Fruit fly (Drosophila melanogaster) whole organism, embryonic: ENCODE measurements around the gene Nepl4.

ENCODE experiments used
- CG11695 ChIP-seq: fragments of 200-800 bp; sonication (Bioruptor generic); IDR thresholded peaks from 3 replicates; pipeline ENCODE4 v1.3.6; 2022; ENCODE audit warnings: missing biosample characterization, missing genetic modification characterization
- CG12155 ChIP-seq: fragments of 200-800 bp; sonication (Bioruptor generic); optimal IDR thresholded peaks from 3 replicates; lab custom pipeline; 2016; ENCODE audit warnings: missing biosample characterization, missing genetic modification characterization
- CG13287 ChIP-seq: fragments of 200-800 bp; sonication (Bioruptor generic); IDR thresholded peaks from 2 replicates; pipeline ENCODE4 v1.3.6; 2022; ENCODE audit warnings: missing biosample characterization, missing genetic modification characterization; ENCODE audit not compliant: partially characterized antibody
- CG14050 ChIP-seq: fragments of 200-800 bp; sonication (Bioruptor generic); IDR thresholded peaks from 3 replicates; pipeline ENCODE4 v1.3.6; 2022; ENCODE audit warnings: missing biosample characterization, missing genetic modification characterization
- CG15073 ChIP-seq: fragments of 200-800 bp; sonication (Bioruptor generic); optimal IDR thresholded peaks from 2 replicates; lab custom pipeline; 2016; ENCODE audit warnings: missing biosample characterization, missing genetic modification characterization
- CG15601 ChIP-seq: fragments of 200-800 bp; sonication (Bioruptor generic); optimal IDR thresholded peaks from 3 replicates; lab custom pipeline; 2019; ENCODE audit warnings: missing biosample characterization, mild to moderate bottlenecking, missing genetic modification characterization, moderate library complexity
- CG17612 ChIP-seq: fragments of 200-800 bp; sonication (Bioruptor generic); IDR thresholded peaks from 2 replicates; pipeline ENCODE4 v1.3.6; 2022; ENCODE audit warnings: missing biosample characterization, missing genetic modification characterization
- CG17802 ChIP-seq: fragments of 200-800 bp; sonication (Bioruptor generic); optimal IDR thresholded peaks from 2 replicates; lab custom pipeline; 2018; ENCODE audit warnings: missing biosample characterization, mild to moderate bottlenecking, missing genetic modification characterization, moderate library complexity
- CG2116 ChIP-seq: fragments of 200-800 bp; sonication (Bioruptor generic); optimal IDR thresholded peaks from 3 replicates; lab custom pipeline; 2018; ENCODE audit warnings: missing biosample characterization, mild to moderate bottlenecking, missing genetic modification characterization
- CG31224 ChIP-seq: fragments of 200-800 bp; sonication (Bioruptor generic); IDR thresholded peaks from 2 replicates; pipeline ENCODE4 v1.3.6; 2022; ENCODE audit warnings: missing biosample characterization, missing genetic modification characterization
- CG34376 ChIP-seq: fragments of 200-800 bp; sonication (Bioruptor generic); optimal IDR thresholded peaks from 2 replicates; lab custom pipeline; 2018; ENCODE audit warnings: missing biosample characterization, mild to moderate bottlenecking, missing genetic modification characterization
- CG4360 ChIP-seq: fragments of 200-800 bp; sonication (Bioruptor generic); IDR thresholded peaks from 2 replicates; pipeline ENCODE4 v1.3.6; 2022; ENCODE audit warnings: missing biosample characterization, missing genetic modification characterization
- CG4854 ChIP-seq: fragments of 200-800 bp; sonication (Bioruptor generic); optimal IDR thresholded peaks from 2 replicates; lab custom pipeline; 2016; ENCODE audit warnings: missing biosample characterization, missing genetic modification characterization, inconsistent platforms
- CG5180 ChIP-seq: fragments of 200-800 bp; sonication (Bioruptor generic); optimal IDR thresholded peaks from 3 replicates; lab custom pipeline; 2017; ENCODE audit warnings: missing biosample characterization, missing genetic modification characterization, mild to moderate bottlenecking, moderate library complexity, missing genetic modification reagents
- CG7745 ChIP-seq: fragments of 200-800 bp; sonication (Bioruptor generic); optimal IDR thresholded peaks from 2 replicates; lab custom pipeline; 2018; ENCODE audit warnings: missing biosample characterization, mild to moderate bottlenecking, missing genetic modification characterization, moderate library complexity
- CG7839 ChIP-seq: fragments of 200-800 bp; sonication (Bioruptor generic); optimal IDR thresholded peaks from 3 replicates; lab custom pipeline; 2018; ENCODE audit warnings: missing biosample characterization, mild to moderate bottlenecking, missing genetic modification characterization, moderate library complexity
- CG8089 ChIP-seq: fragments of 200-800 bp; sonication (Bioruptor generic); optimal IDR thresholded peaks from 3 replicates; lab custom pipeline; 2016; ENCODE audit warnings: missing biosample characterization, missing genetic modification characterization
- CG8478 ChIP-seq: fragments of >200 bp; optimal IDR thresholded peaks from 2 replicates; lab custom pipeline; 2018
- CG9437 ChIP-seq: fragments of 200-800 bp; sonication (Bioruptor generic); optimal IDR thresholded peaks from 2 replicates; lab custom pipeline; 2018; ENCODE audit warnings: missing biosample characterization, mild to moderate bottlenecking, missing genetic modification characterization
- CG9817 ChIP-seq: fragments of 200-800 bp; sonication (Bioruptor generic); optimal IDR thresholded peaks from 2 replicates; lab custom pipeline; 2018; ENCODE audit warnings: missing biosample characterization, mild to moderate bottlenecking, missing genetic modification characterization, moderate library complexity
- CHES-1-like ChIP-seq: fragments of 200-800 bp; sonication (Bioruptor generic); optimal IDR thresholded peaks from 2 replicates; lab custom pipeline; 2016; ENCODE audit warnings: missing biosample characterization, missing genetic modification characterization
- CrebB ChIP-seq: fragments of 200-800 bp; sonication (Bioruptor generic); optimal IDR thresholded peaks from 3 replicates; lab custom pipeline; 2018; ENCODE audit warnings: missing biosample characterization, mild to moderate bottlenecking, missing genetic modification characterization
- Drgx ChIP-seq: fragments of 200-800 bp; sonication (Bioruptor generic); IDR thresholded peaks from 2 replicates; pipeline ENCODE4 v1.3.6; 2022; ENCODE audit warnings: missing biosample characterization, missing genetic modification characterization
- HmgD ChIP-seq: fragments of 200-800 bp; sonication (Bioruptor generic); optimal IDR thresholded peaks from 3 replicates; lab custom pipeline; 2016; ENCODE audit warnings: missing biosample characterization, missing genetic modification characterization
- HmgZ ChIP-seq: fragments of 200-800 bp; sonication (Bioruptor generic); optimal IDR thresholded peaks from 2 replicates; lab custom pipeline; 2018; ENCODE audit warnings: missing biosample characterization, mild to moderate bottlenecking, missing genetic modification characterization
- Hsf ChIP-seq: fragments of 200-800 bp; sonication (Bioruptor generic); optimal IDR thresholded peaks from 3 replicates; lab custom pipeline; 2016; ENCODE audit warnings: missing biosample characterization, missing genetic modification characterization
- Rfx ChIP-seq: fragments of 200-800 bp; sonication (Bioruptor generic); IDR thresholded peaks from 2 replicates; pipeline ENCODE4 v1.3.6; 2022; ENCODE audit warnings: missing biosample characterization, missing genetic modification characterization
- Trl ChIP-seq, 3 experiments: fragments of >200 bp in 2 of 3; fragments of 200-800 bp in 1 of 3; sonication (Bioruptor generic) in 1 of 3; optimal IDR thresholded peaks; 2 replicates in 1 of 3; 3 replicates in 2 of 3; lab custom pipeline; 2016 to 2017; ENCODE audit warnings: missing biosample characterization in 1 of 3, missing genetic modification characterization in 1 of 3
- Usf ChIP-seq: fragments of 200-800 bp; sonication (Bioruptor generic); optimal IDR thresholded peaks from 2 replicates; lab custom pipeline; 2017; ENCODE audit warnings: missing genotype, missing biosample characterization, missing genetic modification characterization
- bsh ChIP-seq, 2 experiments: fragments of 200-800 bp; sonication (Bioruptor generic); optimal IDR thresholded peaks; 2 replicates each; lab custom pipeline; 2017 to 2018; ENCODE audit warnings: mild to moderate bottlenecking in 2 of 2, missing biosample characterization in 2 of 2, missing genetic modification characterization in 2 of 2, moderate library complexity in 1 of 2
- cad ChIP-seq: fragments of >200 bp; optimal IDR thresholded peaks from 2 replicates; lab custom pipeline; 2017; ENCODE audit warnings: missing biosample characterization, missing genetic modification characterization
- chif ChIP-seq, 2 experiments: fragments of 200-800 bp; sonication (Bioruptor generic); optimal IDR thresholded peaks; 3 replicates each; lab custom pipeline; 2016; ENCODE audit warnings: missing biosample characterization in 2 of 2, missing genetic modification characterization in 2 of 2
- chinmo ChIP-seq: fragments of 200-800 bp; sonication (Bioruptor generic); IDR thresholded peaks from 4 replicates; pipeline ENCODE4 v1.3.6; 2022; ENCODE audit warnings: missing biosample characterization, missing genetic modification characterization; ENCODE audit not compliant: partially characterized antibody
- dmrt99B ChIP-seq: fragments of 200-800 bp; sonication (Bioruptor generic); optimal IDR thresholded peaks from 2 replicates; lab custom pipeline; 2018; ENCODE audit warnings: missing biosample characterization, mild to moderate bottlenecking, missing genetic modification characterization, moderate library complexity
- eyg ChIP-seq: fragments of 200-800 bp; sonication (Bioruptor generic); optimal IDR thresholded peaks from 3 replicates; lab custom pipeline; 2016; ENCODE audit warnings: missing biosample characterization, missing genetic modification characterization
- hb ChIP-seq: fragments of 200-800 bp; sonication (Bioruptor generic); IDR thresholded peaks from 3 replicates; pipeline ENCODE4 v1.3.6; 2022; ENCODE audit warnings: missing biosample characterization, missing genetic modification characterization; ENCODE audit not compliant: partially characterized antibody
- hbn ChIP-seq: fragments of 200-800 bp; sonication (Bioruptor generic); IDR thresholded peaks from 2 replicates; pipeline ENCODE4 v1.3.6; 2022; ENCODE audit warnings: missing biosample characterization, missing genetic modification characterization; ENCODE audit not compliant: partially characterized antibody
- kah ChIP-seq: fragments of 200-800 bp; sonication (Bioruptor generic); optimal IDR thresholded peaks from 2 replicates; lab custom pipeline; 2018; ENCODE audit warnings: missing biosample characterization, mild to moderate bottlenecking, missing genetic modification characterization
- lbe ChIP-seq: fragments of 200-800 bp; sonication (Bioruptor generic); optimal IDR thresholded peaks from 2 replicates; lab custom pipeline; 2016; ENCODE audit warnings: missing biosample characterization, mild to moderate bottlenecking, missing genetic modification characterization
- pho ChIP-seq: fragments of 200-800 bp; sonication (Bioruptor generic); optimal IDR thresholded peaks from 2 replicates; lab custom pipeline; 2016; ENCODE audit warnings: missing biosample characterization, missing genetic modification characterization
- row ChIP-seq: fragments of 200-800 bp; sonication (Bioruptor generic); IDR thresholded peaks from 3 replicates; pipeline ENCODE4 v1.3.6; 2022; ENCODE audit warnings: missing biosample characterization, missing genetic modification characterization
- sim ChIP-seq: fragments of 200-800 bp; sonication (Bioruptor generic); IDR thresholded peaks from 2 replicates; pipeline ENCODE4 v1.3.6; 2022; ENCODE audit warnings: missing biosample characterization, missing genetic modification characterization
- sr ChIP-seq: fragments of 200-800 bp; sonication (Bioruptor generic); IDR thresholded peaks from 3 replicates; pipeline ENCODE4 v1.3.6; 2022; ENCODE audit warnings: missing biosample characterization, missing genetic modification characterization
- toy ChIP-seq: fragments of 200-800 bp; sonication (Bioruptor generic); IDR thresholded peaks from 2 replicates; pipeline ENCODE4 v1.3.6; 2022; ENCODE audit warnings: missing biosample characterization, missing genetic modification characterization
- unpg ChIP-seq: fragments of 200-800 bp; sonication (Bioruptor generic); optimal IDR thresholded peaks from 3 replicates; lab custom pipeline; 2018; ENCODE audit warnings: missing biosample characterization, mild to moderate bottlenecking, missing genetic modification characterization, moderate library complexity
- vvl ChIP-seq: fragments of 200-800 bp; sonication (Bioruptor generic); IDR thresholded peaks from 2 replicates; pipeline ENCODE4 v1.3.6; 2022; ENCODE audit warnings: missing biosample characterization, missing genetic modification characterization
- zfh2 ChIP-seq: fragments of 200-800 bp; sonication (Bioruptor generic); optimal IDR thresholded peaks from 2 replicates; lab custom pipeline; 2016; ENCODE audit warnings: missing biosample characterization, missing genetic modification characterization

Nepl4 gene

dm6 chr2L:6323536-6324385 is 43.9 kb upstream of the Nepl4 start, which contains the start of gene PDZ-GEF (continued):
- TF ChIP-seq Hsf (GFP tag; lab: Kevin White, UChicago) (peak; percentile 69), cad (GFP tag; lab: Kevin White, UChicago) (no peak), CG15073 (GFP tag; lab: Kevin White, UChicago) (no peak)

dm6 chr2L:6324386-6324744 is 43.3 kb upstream of the Nepl4 start:
- no peak for TF ChIP-seq CG15601 (tag; lab: Kevin White, UChicago)
- peak; percentile 98 for TF ChIP-seq sr
- TF ChIP-seq CG17802 (tag; lab: Kevin White, UChicago), result no peak
- peak; percentile 0 for TF ChIP-seq HmgZ (tag; lab: Kevin White, UChicago)
- peak; percentile 34; the same call in 1 of the 2 replicates for TF ChIP-seq CG13287 (GFP tag; lab: Robert Waterston, UW)
- no peak for TF ChIP-seq CG7839
- no peak for TF ChIP-seq zfh2
- TF ChIP-seq unpg (GFP tag; lab: Kevin White, UChicago), result no peak
- TF ChIP-seq Trl (optimal IDR thresholded peaks at IDR 0.05; lab: Kevin White, UChicago), result peak; percentile 66 to 83
- no peak for TF ChIP-seq Trl (GFP tag; optimal IDR thresholded peaks at IDR 0.05; lab: Kevin White, UChicago)
- TF ChIP-seq hbn (GFP tag; lab: Robert Waterston, UW), result peak; percentile 38; the same call in 1 of the 2 replicates
- peak; percentile 34; the same call in 1 of the 2 replicates for TF ChIP-seq Rfx (GFP tag; lab: Robert Waterston, UW)
- TF ChIP-seq chif (GFP tag; optimal IDR thresholded peaks at IDR 0.05; lab: Kevin White, UChicago), result no peak
- TF ChIP-seq CG9437 (GFP tag; lab: Kevin White, UChicago), result no peak
- no peak for TF ChIP-seq CrebB
- no peak for TF ChIP-seq HmgD (GFP tag; lab: Kevin White, UChicago)
- no peak for TF ChIP-seq hb (GFP tag; lab: Robert Waterston, UW)
- TF ChIP-seq dmrt99B (tag; lab: Kevin White, UChicago), result no peak
- no peak for TF ChIP-seq Usf (GFP tag; lab: Kevin White, UChicago)
- no peak for TF ChIP-seq CG7745 (tag; lab: Kevin White, UChicago)
- TF ChIP-seq kah (GFP tag; lab: Kevin White, UChicago), result no peak
- peak; percentile 18 for TF ChIP-seq CG34376 (GFP tag; lab: Kevin White, UChicago)
- TF ChIP-seq CG17612 (GFP tag; lab: Robert Waterston, UW), result no peak
- no peak for TF ChIP-seq CG8089
- TF ChIP-seq chinmo (GFP tag; lab: Robert Waterston, UW), result peak; percentile 94
- TF ChIP-seq Drgx (GFP tag; lab: Robert Waterston, UW), result peak; percentile 94
- TF ChIP-seq CG4854 (GFP tag; lab: Kevin White, UChicago), result no peak
- TF ChIP-seq eyg (GFP tag; lab: Kevin White, UChicago), result no peak
- TF ChIP-seq CG2116 (GFP tag; lab: Kevin White, UChicago), result no peak
- TF ChIP-seq CG31224 (GFP tag; lab: Robert Waterston, UW), result no peak
- peak; percentile 57 for TF ChIP-seq vvl
- peak; percentile 8 for TF ChIP-seq CHES-1-like
- peak; percentile 60; the same call in 1 of the 2 replicates for TF ChIP-seq CG4360
- peak; percentile 15; the same call in 1 of the 3 replicates for TF ChIP-seq CG11695 (GFP tag; lab: Robert Waterston, UW)
- no peak for TF ChIP-seq pho (GFP tag; lab: Kevin White, UChicago)
- TF ChIP-seq CG8478 (lab: Kevin White, UChicago), result peak; percentile 60
- no peak for TF ChIP-seq CG9817
- TF ChIP-seq CG12155 (GFP tag; lab: Kevin White, UChicago), result no peak
- TF ChIP-seq CG5180 (GFP tag; lab: Kevin White, UChicago), result no peak
- no peak for TF ChIP-seq row
- TF ChIP-seq lbe (GFP tag; lab: Kevin White, UChicago), result peak; percentile 58
- TF ChIP-seq bsh (GFP tag; optimal IDR thresholded peaks at IDR 0.05; lab: Kevin White, UChicago), result peak in 1 of 2 experiments; percentile 71
- TF ChIP-seq sim (GFP tag; lab: Robert Waterston, UW), result no peak
- no peak for TF ChIP-seq toy (GFP tag; lab: Robert Waterston, UW)
- no peak for TF ChIP-seq CG14050 (GFP tag; lab: Robert Waterston, UW)
